Worm (Caenorhabditis elegans) whole organism, L3 larva: ENCODE measurements around the gene C03B1.10.

ENCODE experiments used
- aly-2 ChIP-seq: fragments of 150-350 bp; optimal IDR thresholded peaks from 2 replicates; lab custom pipeline; 2014; ENCODE audit warnings: missing biosample characterization, missing genetic modification characterization
- ama-1 ChIP-seq: fragments of 150-350 bp; optimal IDR thresholded peaks from 2 replicates; lab custom pipeline; 2018
- egl-27 ChIP-seq: sonication (generic microtip); optimal IDR thresholded peaks from 4 replicates; lab custom pipeline; 2017; ENCODE audit warnings: missing biosample characterization, missing genetic modification reagents, missing genetic modification characterization
- egl-5 ChIP-seq: fragments of 150-350 bp; optimal IDR thresholded peaks from 2 replicates; lab custom pipeline; 2017; ENCODE audit warnings: missing biosample characterization, missing genetic modification reagents, missing genetic modification characterization, inconsistent platforms
- elt-3 ChIP-seq, 3 experiments: fragments of 150-350 bp in 1 of 3; sonication (generic microtip) in 2 of 3; optimal IDR thresholded peaks; 2 replicates in 2 of 3; 4 replicates in 1 of 3; lab custom pipeline; 2014 to 2017; ENCODE audit warnings: missing biosample characterization in 3 of 3, missing genetic modification characterization in 3 of 3
- hmg-11 ChIP-seq: sonication (generic microtip); optimal IDR thresholded peaks from 2 replicates; lab custom pipeline; 2016; ENCODE audit warnings: missing genetic modification characterization, missing compliant biosample characterization
- lsy-12 ChIP-seq: sonication (generic microtip); optimal IDR thresholded peaks from 2 replicates; lab custom pipeline; 2016; ENCODE audit warnings: mild to moderate bottlenecking, missing genetic modification characterization, missing compliant biosample characterization
- nhr-237 ChIP-seq: fragments of 150-350 bp; optimal IDR thresholded peaks from 2 replicates; lab custom pipeline; 2014; ENCODE audit warnings: missing biosample characterization, missing genetic modification characterization
- nhr-43 ChIP-seq: sonication (generic microtip); optimal IDR thresholded peaks from 2 replicates; lab custom pipeline; 2016; ENCODE audit warnings: mild to moderate bottlenecking, missing genetic modification characterization, missing compliant biosample characterization; ENCODE audit not compliant: poor library complexity, severe bottlenecking
- nhr-76 ChIP-seq: fragments of 150-350 bp; sonication (generic microtip); optimal IDR thresholded peaks from 5 replicates; lab custom pipeline; 2014; ENCODE audit warnings: missing biosample characterization, missing genetic modification characterization
- pha-4 ChIP-seq: fragments of 150-350 bp; optimal IDR thresholded peaks from 2 replicates; lab custom pipeline; 2014; ENCODE audit warnings: missing biosample characterization, missing genetic modification reagents, missing genetic modification characterization
- sea-2 ChIP-seq: fragments of 150-350 bp; sonication (generic microtip); optimal IDR thresholded peaks from 4 replicates; lab custom pipeline; 2014; ENCODE audit warnings: missing biosample characterization, missing genetic modification reagents, missing genetic modification characterization
- unc-39 ChIP-seq: sonication (generic microtip); optimal IDR thresholded peaks from 4 replicates; lab custom pipeline; 2017; ENCODE audit warnings: missing biosample characterization, missing genetic modification characterization
- unc-62 ChIP-seq: fragments of 150-350 bp; sonication (generic microtip); optimal IDR thresholded peaks from 4 replicates; lab custom pipeline; 2014; ENCODE audit warnings: missing biosample characterization, missing genetic modification reagents, missing genetic modification characterization

DNA sequence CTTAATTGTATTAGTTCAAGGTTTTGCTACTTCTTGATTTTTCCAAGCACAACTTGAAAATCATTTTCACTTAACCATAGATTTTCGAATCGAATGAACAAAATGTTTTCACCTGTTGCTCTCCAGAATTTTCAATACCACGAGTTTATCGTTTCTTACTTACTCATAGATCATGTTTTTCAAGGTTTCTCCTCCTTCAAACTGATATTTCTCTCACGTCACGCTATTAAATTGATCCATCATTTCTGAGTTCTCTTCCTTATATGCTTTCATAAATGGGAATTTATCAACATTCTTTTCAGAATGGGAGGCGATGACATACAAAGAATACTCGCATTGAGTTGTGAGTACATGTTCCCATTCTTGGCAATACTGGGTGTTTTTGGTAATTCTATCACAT is 46.3 kb downstream of the C03B1.10 start, which contains the start of gene npr-38:
- TF ChIP-seq hmg-11 (tag; lab: Kevin White, UChicago) (no peak), nhr-43 (no peak), ama-1 (lab: Kevin White, UChicago) (no peak), unc-62 (GFP tag; lab: Kevin White, UChicago) (no peak), pha-4 (tag; lab: Kevin White, UChicago) (no peak), sea-2 (GFP tag; lab: Kevin White, UChicago) (no peak), elt-3 (tag; optimal IDR thresholded peaks at IDR 0.05; lab: Kevin White, UChicago) (no peak), lsy-12 (tag; lab: Kevin White, UChicago) (no peak), nhr-76 (tag; lab: Kevin White, UChicago) (no peak), egl-5 (tag; lab: Kevin White, UChicago) (no peak), unc-39 (no peak), nhr-237 (tag; lab: Kevin White, UChicago) (no peak), egl-27 (tag; lab: Kevin White, UChicago) (no peak), aly-2 (tag; lab: Kevin White, UChicago) (no peak)
